Fruit fly (Drosophila melanogaster): ENCODE measurements around the gene CG9593.

- no peak for TF ChIP-seq p53 (GFP tag; optimal IDR thresholded peaks at IDR 0.05)
- no peak for TF ChIP-seq ap (GFP tag; IDR thresholded peaks at IDR 0.05)
- TF ChIP-seq CG11695 (GFP tag; IDR thresholded peaks at IDR 0.05), result no peak
- TF ChIP-seq cg (GFP tag; optimal IDR thresholded peaks at IDR 0.05), result no peak
- no peak for TF ChIP-seq hkb (optimal IDR thresholded peaks at IDR 0.05)
- no peak for TF ChIP-seq hkb (GFP tag; IDR thresholded peaks at IDR 0.05)
- no peak for TF ChIP-seq CG34422 (GFP tag; IDR thresholded peaks at IDR 0.05)
Measured at dm6 chr3R:15825521-15825920, 23.4 kb downstream of the CG9593 start, which contains the start of gene CG4576.
